Worm (Caenorhabditis elegans) whole organism, L2 larva: ENCODE measurements around the gene M116.5.
A peak's percentile ranks its signal among the peaks of the same experiment; 100 is the strongest.

Experiments used
- C34F6.9 ChIP-seq: fragments of 150-350 bp; optimal IDR thresholded peaks from 2 replicates; lab custom pipeline; 2014; ENCODE audit warnings: missing biosample characterization, missing genetic modification characterization
- F13H6.1 ChIP-seq: sonication (generic microtip); optimal IDR thresholded peaks from 2 replicates; lab custom pipeline; 2016; ENCODE audit warnings: missing genetic modification characterization, missing compliant biosample characterization
- R02D3.7 ChIP-seq: fragments of 150-350 bp; optimal IDR thresholded peaks from 2 replicates; lab custom pipeline; 2014; ENCODE audit warnings: missing biosample characterization, missing genetic modification characterization
- Y55F3AM.14 ChIP-seq: fragments of 200-800 bp; sonication (Bioruptor generic); optimal IDR thresholded peaks from 2 replicates; lab custom pipeline; 2018; ENCODE audit warnings: mild to moderate bottlenecking, missing genetic modification characterization, missing compliant biosample characterization
- ZK546.5 ChIP-seq: sonication (generic microtip); optimal IDR thresholded peaks from 2 replicates; lab custom pipeline; 2017; ENCODE audit warnings: missing biosample characterization, missing genetic modification characterization
- aly-2 ChIP-seq: fragments of 150-350 bp; optimal IDR thresholded peaks from 2 replicates; lab custom pipeline; 2014; ENCODE audit warnings: missing biosample characterization, missing genetic modification characterization
- ama-1 ChIP-seq: fragments of 150-350 bp; optimal IDR thresholded peaks from 2 replicates; lab custom pipeline; 2018; ENCODE audit warnings: inconsistent platforms
- blmp-1 ChIP-seq: sonication (generic microtip); optimal IDR thresholded peaks from 2 replicates; lab custom pipeline; 2017; ENCODE audit warnings: missing genetic modification characterization, mild to moderate bottlenecking, missing compliant biosample characterization, antibody characterized with exemption, moderate library complexity; ENCODE audit not compliant: insufficient read depth
- ceh-16 ChIP-seq: fragments of 150-350 bp; optimal IDR thresholded peaks from 2 replicates; lab custom pipeline; 2014; ENCODE audit warnings: missing biosample characterization, missing genetic modification characterization
- crh-2 ChIP-seq: sonication (generic microtip); optimal IDR thresholded peaks from 2 replicates; lab custom pipeline; 2017; ENCODE audit warnings: missing biosample characterization, missing genetic modification characterization
- dmd-4 ChIP-seq: sonication (generic microtip); optimal IDR thresholded peaks from 2 replicates; lab custom pipeline; 2017; ENCODE audit warnings: missing biosample characterization, missing genetic modification characterization
- egl-27 ChIP-seq: sonication (generic microtip); optimal IDR thresholded peaks from 3 replicates; lab custom pipeline; 2017; ENCODE audit warnings: missing biosample characterization, missing genetic modification reagents, missing genetic modification characterization
- elt-1 ChIP-seq: fragments of 150-350 bp; optimal IDR thresholded peaks from 2 replicates; lab custom pipeline; 2014; ENCODE audit warnings: missing biosample characterization, missing genetic modification characterization
- elt-3 ChIP-seq: sonication (generic microtip); optimal IDR thresholded peaks from 2 replicates; lab custom pipeline; 2017; ENCODE audit warnings: missing biosample characterization, missing genetic modification characterization
- fos-1 ChIP-seq: fragments of 150-350 bp; optimal IDR thresholded peaks from 2 replicates; lab custom pipeline; 2014; ENCODE audit warnings: missing biosample characterization, missing genetic modification characterization
- gmeb-1 ChIP-seq: fragments of 150-350 bp; optimal IDR thresholded peaks from 2 replicates; lab custom pipeline; 2014; ENCODE audit warnings: missing biosample characterization, missing genetic modification characterization
- lin-11 ChIP-seq: fragments of 150-350 bp; sonication (generic microtip); optimal IDR thresholded peaks from 2 replicates; lab custom pipeline; 2014; ENCODE audit warnings: missing biosample characterization, missing genetic modification characterization, inconsistent platforms, mixed read lengths
- lin-13 ChIP-seq: fragments of 150-350 bp; optimal IDR thresholded peaks from 2 replicates; lab custom pipeline; 2014; ENCODE audit warnings: missing biosample characterization, missing genetic modification reagents, missing genetic modification characterization
- lin-39 ChIP-seq: fragments of 150-350 bp; optimal IDR thresholded peaks from 2 replicates; lab custom pipeline; 2014; ENCODE audit warnings: missing biosample characterization, missing genetic modification reagents, missing genetic modification characterization
- lsy-2 ChIP-seq, 2 experiments: fragments of 150-350 bp in 1 of 2; sonication (generic microtip) in 1 of 2; optimal IDR thresholded peaks; 2 replicates each; lab custom pipeline; 2014 to 2017; ENCODE audit warnings: missing biosample characterization in 2 of 2, missing genetic modification characterization in 2 of 2
- mab-5 ChIP-seq: fragments of 150-350 bp; optimal IDR thresholded peaks from 2 replicates; lab custom pipeline; 2014; ENCODE audit warnings: missing biosample characterization, missing genetic modification characterization
- mbf-1 ChIP-seq: sonication (generic microtip); optimal IDR thresholded peaks from 2 replicates; lab custom pipeline; 2017; ENCODE audit warnings: missing biosample characterization, missing genetic modification characterization
- mdl-1 ChIP-seq, 2 experiments: fragments of 150-350 bp in 1 of 2; sonication (generic microtip) in 1 of 2; optimal IDR thresholded peaks; 2 replicates each; lab custom pipeline; 2017; ENCODE audit warnings: missing biosample characterization in 2 of 2, missing genetic modification characterization in 2 of 2
- nhr-10 ChIP-seq: sonication (generic microtip); optimal IDR thresholded peaks from 2 replicates; lab custom pipeline; 2017; ENCODE audit warnings: missing biosample characterization, missing genetic modification characterization
- nhr-11 ChIP-seq: fragments of 150-350 bp; optimal IDR thresholded peaks from 2 replicates; lab custom pipeline; 2014; ENCODE audit warnings: missing biosample characterization, missing genetic modification characterization
- nhr-12 ChIP-seq: fragments of 150-350 bp; optimal IDR thresholded peaks from 2 replicates; lab custom pipeline; 2014; ENCODE audit warnings: missing biosample characterization, missing genetic modification characterization
- nhr-129 ChIP-seq: fragments of 150-350 bp; optimal IDR thresholded peaks from 2 replicates; lab custom pipeline; 2014; ENCODE audit warnings: missing biosample characterization, missing genetic modification characterization
- nhr-21 ChIP-seq: fragments of 150-350 bp; optimal IDR thresholded peaks from 2 replicates; lab custom pipeline; 2014; ENCODE audit warnings: missing biosample characterization, missing genetic modification characterization
- nhr-23 ChIP-seq: fragments of 150-350 bp; optimal IDR thresholded peaks from 2 replicates; lab custom pipeline; 2014; ENCODE audit warnings: missing biosample characterization, missing genetic modification reagents, missing genetic modification characterization
- nhr-25 ChIP-seq: fragments of 150-350 bp; sonication (generic microtip); optimal IDR thresholded peaks from 3 replicates; lab custom pipeline; 2014; ENCODE audit warnings: missing biosample characterization, missing genetic modification characterization
- nhr-6 ChIP-seq: fragments of 150-350 bp; optimal IDR thresholded peaks from 2 replicates; lab custom pipeline; 2014; ENCODE audit warnings: missing biosample characterization, missing genetic modification characterization
- nhr-77 ChIP-seq: fragments of 150-350 bp; optimal IDR thresholded peaks from 2 replicates; lab custom pipeline; 2014; ENCODE audit warnings: missing biosample characterization, missing genetic modification characterization
- peb-1 ChIP-seq: fragments of 150-350 bp; optimal IDR thresholded peaks from 2 replicates; lab custom pipeline; 2014; ENCODE audit warnings: missing biosample characterization, missing genetic modification characterization
- sem-4 ChIP-seq: fragments of 150-350 bp; optimal IDR thresholded peaks from 2 replicates; lab custom pipeline; 2014; ENCODE audit warnings: missing biosample characterization, missing genetic modification reagents, missing genetic modification characterization
- skn-1 ChIP-seq: sonication (generic microtip); optimal IDR thresholded peaks from 2 replicates; lab custom pipeline; 2017; ENCODE audit warnings: missing biosample characterization, missing genetic modification characterization
- sma-3 ChIP-seq: sonication (generic microtip); optimal IDR thresholded peaks from 2 replicates; lab custom pipeline; 2016; ENCODE audit warnings: missing genetic modification reagents, missing genetic modification characterization, missing compliant biosample characterization
- sma-9 ChIP-seq, 2 experiments: fragments of 150-350 bp in 1 of 2; sonication (generic microtip) in 1 of 2; optimal IDR thresholded peaks; 2 replicates each; lab custom pipeline; 2014 to 2016; ENCODE audit warnings: missing genetic modification characterization in 2 of 2, mild to moderate bottlenecking in 1 of 2, missing biosample characterization in 1 of 2, missing compliant biosample characterization in 1 of 2, missing genetic modification reagents in 1 of 2, moderate library complexity in 1 of 2
- snpc-4 ChIP-seq: fragments of 150-350 bp; optimal IDR thresholded peaks from 2 replicates; lab custom pipeline; 2014; ENCODE audit warnings: missing biosample characterization, missing genetic modification characterization
- unc-55 ChIP-seq: fragments of 150-350 bp; sonication (generic microtip); optimal IDR thresholded peaks from 3 replicates; lab custom pipeline; 2014; ENCODE audit warnings: missing biosample characterization, missing genetic modification reagents, missing genetic modification characterization
- zag-1 ChIP-seq: fragments of 150-350 bp; optimal IDR thresholded peaks from 2 replicates; lab custom pipeline; 2014; ENCODE audit warnings: missing biosample characterization, missing genetic modification characterization
- ztf-1 ChIP-seq: fragments of 200-800 bp; sonication (Bioruptor generic); conservative IDR thresholded peaks from 2 replicates; pipeline ENCODE4 v1.3.6; 2022; ENCODE audit warnings: missing genetic modification characterization, missing compliant biosample characterization
- ztf-11 ChIP-seq: sonication (generic microtip); optimal IDR thresholded peaks from 2 replicates; lab custom pipeline; 2017; ENCODE audit warnings: missing biosample characterization, missing genetic modification characterization
- ztf-4 ChIP-seq: fragments of 150-350 bp; optimal IDR thresholded peaks from 2 replicates; lab custom pipeline; 2014; ENCODE audit warnings: missing biosample characterization, missing genetic modification characterization

M116.5 gene

ce11 chrIV:8428492-8428891 lies 7.6 kb upstream of the M116.5 start:
- TF ChIP-seq lin-39 (tag; lab: Kevin White, UChicago) = no peak
- no peak for TF ChIP-seq ztf-1 (GFP tag; lab: Robert Waterston, UW)
- TF ChIP-seq nhr-6 (tag; lab: Kevin White, UChicago) = peak; percentile 50
- TF ChIP-seq lin-13 = peak; percentile 65
- TF ChIP-seq sma-3 = peak; percentile 95
- peak; percentile 86 for TF ChIP-seq fos-1 (tag; lab: Kevin White, UChicago)
- TF ChIP-seq blmp-1 = peak; percentile 76
- peak; percentile 18 for TF ChIP-seq nhr-77 (tag; lab: Kevin White, UChicago)
- TF ChIP-seq elt-3 (tag; lab: Kevin White, UChicago) = no peak
- TF ChIP-seq ama-1 (lab: Kevin White, UChicago) = peak; percentile 98
- peak; percentile 68 for TF ChIP-seq egl-27 (tag; lab: Kevin White, UChicago)
- peak; percentile 66 for TF ChIP-seq nhr-129 (tag; lab: Kevin White, UChicago)
- TF ChIP-seq zag-1 (tag; lab: Kevin White, UChicago) = no peak
- TF ChIP-seq mbf-1 (tag; lab: Kevin White, UChicago) = no peak
- peak; percentile 61 for TF ChIP-seq nhr-25 (tag; lab: Kevin White, UChicago)
- no peak for TF ChIP-seq dmd-4
- TF ChIP-seq mab-5 (tag; lab: Kevin White, UChicago) = peak; percentile 51
- TF ChIP-seq R02D3.7 (tag; lab: Kevin White, UChicago) = peak; percentile 39
- TF ChIP-seq nhr-23 (tag; lab: Kevin White, UChicago) = no peak
- no peak for TF ChIP-seq nhr-12 (tag; lab: Kevin White, UChicago)
- TF ChIP-seq lin-11 = peak; percentile 69
- peak; percentile 44 for TF ChIP-seq sem-4
- no peak for TF ChIP-seq peb-1 (tag; lab: Kevin White, UChicago)
- peak; percentile 82 to 88 for TF ChIP-seq lsy-2 (tag; optimal IDR thresholded peaks at IDR 0.05; lab: Kevin White, UChicago)
- no peak for TF ChIP-seq elt-1 (tag; lab: Kevin White, UChicago)
- TF ChIP-seq ZK546.5 (tag; lab: Kevin White, UChicago) = no peak
- peak; percentile 45 for TF ChIP-seq ceh-16 (tag; lab: Kevin White, UChicago)
- peak; percentile 89 for TF ChIP-seq sma-9 (GFP tag; optimal IDR thresholded peaks at IDR 0.05; lab: Kevin White, UChicago)
- no peak for TF ChIP-seq sma-9 (tag; optimal IDR thresholded peaks at IDR 0.05; lab: Kevin White, UChicago)
- peak; percentile 78 for TF ChIP-seq nhr-21 (tag; lab: Kevin White, UChicago)
- TF ChIP-seq F13H6.1 = peak; percentile 81
- TF ChIP-seq aly-2 (tag; lab: Kevin White, UChicago) = no peak
- peak; percentile 81 for TF ChIP-seq Y55F3AM.14 (GFP tag; lab: Kevin White, UChicago)
- no peak for TF ChIP-seq nhr-11 (tag; lab: Kevin White, UChicago)
- TF ChIP-seq ztf-4 (tag; lab: Kevin White, UChicago) = peak; percentile 46
- no peak for TF ChIP-seq ztf-11
- TF ChIP-seq C34F6.9 (tag; lab: Kevin White, UChicago) = peak; percentile 60
- no peak for TF ChIP-seq skn-1 (tag; lab: Kevin White, UChicago)
- peak; percentile 72 for TF ChIP-seq crh-2
- peak; percentile 77 for TF ChIP-seq gmeb-1 (tag; lab: Kevin White, UChicago)
- peak; percentile 61 for TF ChIP-seq unc-55
- TF ChIP-seq snpc-4 (tag; lab: Kevin White, UChicago) = peak; percentile 99
- peak in 1 of 2 experiments; percentile 39 for TF ChIP-seq mdl-1 (tag; optimal IDR thresholded peaks at IDR 0.05; lab: Kevin White, UChicago)
- TF ChIP-seq nhr-10 = peak; percentile 27
- TF ChIP-seq, all 48 proteins: peak for 28

ce11 chrIV:8426537-8426936 lies 5.7 kb upstream of the M116.5 start, which contains the start of the genes T26A8.3 and tmem-231:
T26A8.3 (minus strand) TSS chrIV:8426637.
tmem-231 (plus strand) TSS chrIV:8426785.
- TF ChIP-seq nhr-77 (tag; lab: Kevin White, UChicago) (no peak), unc-55 (no peak), nhr-129 (tag; lab: Kevin White, UChicago) (no peak), nhr-10 (no peak)
